Fruit fly (Drosophila melanogaster) S2 (cell line): ENCODE results near the gene mthl11.

Experiments used
- CG8478 ChIP-seq: fragments of >200 bp; optimal IDR thresholded peaks from 2 replicates; lab custom pipeline; 2018
- CTCF ChIP-seq, 2 experiments: fragments of >200 bp; optimal IDR thresholded peaks; 2 replicates each; lab custom pipeline; 2018

dm6 chr3R:10353932-10354703 lies 46.7 kb upstream of the mthl11 start:
- TF ChIP-seq CG8478 (lab: Kevin White, UChicago) (no peak), CTCF (optimal IDR thresholded peaks at IDR 0.05; lab: Kevin White, UChicago) (no peak)
